Worm (Caenorhabditis elegans) whole organism, L4 larva: Measurements from ENCODE around the gene tsg-101.
A peak's percentile ranks its signal among the peaks of the same experiment; 100 is the strongest.

Experiments
- F26F4.8 ChIP-seq: fragments of 200-800 bp; sonication (Bioruptor generic); conservative IDR thresholded peaks from 2 replicates; pipeline ENCODE4 v1.3.6; 2022; ENCODE audit warnings: missing genetic modification characterization, missing compliant biosample characterization
- Y105C5A.15 ChIP-seq: fragments of 200-800 bp; sonication (Bioruptor generic); IDR thresholded peaks from 2 replicates; pipeline ENCODE4 v1.3.6; 2022; ENCODE audit warnings: missing genetic modification characterization, missing compliant biosample characterization
- ZK546.5 ChIP-seq, 2 experiments: sonication (generic microtip); optimal IDR thresholded peaks; 2 replicates each; lab custom pipeline; 2017; ENCODE audit warnings: missing biosample characterization in 2 of 2, missing genetic modification characterization in 2 of 2
- aha-1 ChIP-seq: fragments of 150-350 bp; peaks from one replicate; lab custom pipeline; 2014; ENCODE audit warnings: missing biosample characterization, missing genetic modification characterization
- aly-2 ChIP-seq: sonication (generic microtip); optimal IDR thresholded peaks from 2 replicates; lab custom pipeline; 2018; ENCODE audit warnings: missing biosample characterization, missing genetic modification characterization
- ceh-28 ChIP-seq: fragments of 150-350 bp; optimal IDR thresholded peaks from 2 replicates; lab custom pipeline; 2014; ENCODE audit warnings: missing biosample characterization, missing genetic modification reagents, missing genetic modification characterization
- ceh-32 ChIP-seq: sonication (generic microtip); optimal IDR thresholded peaks from 2 replicates; lab custom pipeline; 2016; ENCODE audit warnings: mild to moderate bottlenecking, missing genetic modification characterization, missing compliant biosample characterization; ENCODE audit not compliant: poor library complexity
- ceh-62 ChIP-seq: sonication (generic microtip); optimal IDR thresholded peaks from 2 replicates; lab custom pipeline; 2017; ENCODE audit warnings: missing biosample characterization, missing genetic modification characterization
- cey-2 ChIP-seq: sonication (generic microtip); optimal IDR thresholded peaks from 3 replicates; lab custom pipeline; 2017; ENCODE audit warnings: missing genetic modification characterization, mild to moderate bottlenecking, missing compliant biosample characterization, antibody characterized with exemption, borderline replicate concordance; ENCODE audit not compliant: insufficient read depth
- ctbp-1 ChIP-seq: fragments of 200-800 bp; sonication (Bioruptor generic); IDR thresholded peaks from 2 replicates; pipeline ENCODE4 v1.3.6; 2022; ENCODE audit warnings: missing genetic modification reagents, missing genetic modification characterization, missing compliant biosample characterization
- daf-16 ChIP-seq, 3 experiments: sonication (generic microtip); optimal IDR thresholded peaks; 2 replicates each; lab custom pipeline; 2016 to 2017; ENCODE audit warnings: missing genetic modification characterization in 3 of 3, missing genetic modification reagents in 3 of 3, mild to moderate bottlenecking in 2 of 3, missing compliant biosample characterization in 2 of 3, missing biosample characterization in 1 of 3, moderate library complexity in 1 of 3
- daf-8 ChIP-seq: fragments of 200-800 bp; sonication (Bioruptor generic); IDR thresholded peaks from 2 replicates; pipeline ENCODE4 v1.3.6; 2022; ENCODE audit warnings: missing genetic modification characterization, missing compliant biosample characterization
- dmd-9 ChIP-seq: fragments of 200-800 bp; sonication (Bioruptor generic); IDR thresholded peaks from 2 replicates; pipeline ENCODE4 v1.3.6; 2022; ENCODE audit warnings: missing genetic modification reagents, missing genetic modification characterization, missing compliant biosample characterization
- duxl-1 ChIP-seq: sonication (generic microtip); optimal IDR thresholded peaks from 2 replicates; lab custom pipeline; 2016; ENCODE audit warnings: mild to moderate bottlenecking, missing genetic modification characterization, moderate library complexity, missing compliant biosample characterization; ENCODE audit not compliant: poor library complexity
- fkh-10 ChIP-seq: fragments of 150-350 bp; optimal IDR thresholded peaks from 2 replicates; lab custom pipeline; 2014; ENCODE audit warnings: missing biosample characterization, missing genetic modification reagents, missing genetic modification characterization
- gei-8 ChIP-seq: fragments of 200-800 bp; sonication (Bioruptor generic); optimal IDR thresholded peaks from 2 replicates; lab custom pipeline; 2018; ENCODE audit warnings: mild to moderate bottlenecking, missing genetic modification characterization, missing compliant biosample characterization
- hmg-1.1 ChIP-seq: fragments of 200-800 bp; sonication (Bioruptor generic); IDR thresholded peaks from 2 replicates; pipeline ENCODE4 v1.3.6; 2022; ENCODE audit warnings: missing genetic modification reagents, missing genetic modification characterization, missing compliant biosample characterization
- lin-13 ChIP-seq: fragments of 150-350 bp; optimal IDR thresholded peaks from 2 replicates; lab custom pipeline; 2014; ENCODE audit warnings: missing biosample characterization, missing genetic modification reagents, missing genetic modification characterization
- lin-29 ChIP-seq: fragments of 200-800 bp; sonication (Bioruptor generic); IDR thresholded peaks from 2 replicates; pipeline ENCODE4 v1.3.6; 2022; ENCODE audit warnings: missing genetic modification reagents, missing genetic modification characterization, missing compliant biosample characterization
- lir-3 ChIP-seq: sonication (generic microtip); optimal IDR thresholded peaks from 2 replicates; lab custom pipeline; 2016; ENCODE audit warnings: mild to moderate bottlenecking, missing genetic modification characterization, missing compliant biosample characterization
- lsy-2 ChIP-seq, 2 experiments: fragments of 150-350 bp in 1 of 2; sonication (generic microtip) in 1 of 2; optimal IDR thresholded peaks; 2 replicates each; lab custom pipeline; 2014 to 2017; ENCODE audit warnings: missing biosample characterization in 2 of 2, missing genetic modification characterization in 2 of 2
- madf-5 ChIP-seq, 2 experiments: fragments of 200-800 bp; sonication (Bioruptor generic); IDR thresholded peaks; 2 replicates each; pipeline ENCODE4 v1.3.6; 2022; ENCODE audit warnings: missing compliant biosample characterization in 2 of 2, missing genetic modification characterization in 2 of 2
- mdl-1 ChIP-seq, 2 experiments: fragments of 150-350 bp in 1 of 2; sonication (generic microtip) in 1 of 2; optimal IDR thresholded peaks; 2 replicates each; lab custom pipeline; 2014 to 2017; ENCODE audit warnings: missing biosample characterization in 2 of 2, missing genetic modification characterization in 2 of 2
- mdt-29 ChIP-seq: fragments of 200-800 bp; sonication (Bioruptor generic); IDR thresholded peaks from 2 replicates; pipeline ENCODE4 v1.3.6; 2022; ENCODE audit warnings: missing genetic modification reagents, missing genetic modification characterization, missing compliant biosample characterization
- mep-1 ChIP-seq: fragments of 150-350 bp; sonication (generic microtip); optimal IDR thresholded peaks from 3 replicates; lab custom pipeline; 2014; ENCODE audit warnings: missing biosample characterization, missing genetic modification characterization
- mxl-3 ChIP-seq: fragments of 200-800 bp; sonication (Bioruptor generic); optimal IDR thresholded peaks from 2 replicates; lab custom pipeline; 2018; ENCODE audit warnings: mild to moderate bottlenecking, missing genetic modification characterization, missing compliant biosample characterization
- nhr-102 ChIP-seq: sonication (generic microtip); optimal IDR thresholded peaks from 2 replicates; lab custom pipeline; 2016; ENCODE audit warnings: mild to moderate bottlenecking, missing genetic modification characterization, moderate library complexity, missing compliant biosample characterization
- nhr-76 ChIP-seq: fragments of 150-350 bp; optimal IDR thresholded peaks from 2 replicates; lab custom pipeline; 2014; ENCODE audit warnings: missing biosample characterization, missing genetic modification characterization
- rbr-2 ChIP-seq: sonication (generic microtip); optimal IDR thresholded peaks from 2 replicates; lab custom pipeline; 2016; ENCODE audit warnings: missing genotype, missing genetic modification characterization, missing compliant biosample characterization
- sdz-12 ChIP-seq: fragments of 200-800 bp; sonication (Bioruptor generic); optimal IDR thresholded peaks from 2 replicates; lab custom pipeline; 2018; ENCODE audit warnings: mild to moderate bottlenecking, missing genetic modification characterization, missing compliant biosample characterization
- set-16 ChIP-seq: fragments of 200-800 bp; sonication (Bioruptor generic); IDR thresholded peaks from 2 replicates; pipeline ENCODE4 v1.3.6; 2022; ENCODE audit warnings: missing genetic modification reagents, missing genetic modification characterization, missing compliant biosample characterization
- tag-97 ChIP-seq: fragments of 200-800 bp; sonication (Bioruptor generic); IDR thresholded peaks from 2 replicates; pipeline ENCODE4 v1.3.6; 2022; ENCODE audit warnings: missing genetic modification characterization, missing compliant biosample characterization
- tra-1 ChIP-seq: fragments of 200-800 bp; sonication (Bioruptor generic); IDR thresholded peaks from 2 replicates; pipeline ENCODE4 v1.3.6; 2022; ENCODE audit warnings: missing genetic modification reagents, missing genetic modification characterization, missing compliant biosample characterization
- unc-62 ChIP-seq, 3 experiments: fragments of 150-350 bp in 1 of 3; sonication (generic microtip); optimal IDR thresholded peaks in 2 of 3; peaks in 1 of 3; 1 replicate in 1 of 3; 2 replicates in 2 of 3; lab custom pipeline; 2014 to 2017; ENCODE audit warnings: missing biosample characterization in 3 of 3, missing genetic modification characterization in 3 of 3, missing genetic modification reagents in 3 of 3, missing genotype in 1 of 3
- ztf-7 ChIP-seq: fragments of 150-350 bp; optimal IDR thresholded peaks from 2 replicates; lab custom pipeline; 2014; ENCODE audit warnings: missing biosample characterization, missing genetic modification characterization

The tsg-101 gene

DNA sequence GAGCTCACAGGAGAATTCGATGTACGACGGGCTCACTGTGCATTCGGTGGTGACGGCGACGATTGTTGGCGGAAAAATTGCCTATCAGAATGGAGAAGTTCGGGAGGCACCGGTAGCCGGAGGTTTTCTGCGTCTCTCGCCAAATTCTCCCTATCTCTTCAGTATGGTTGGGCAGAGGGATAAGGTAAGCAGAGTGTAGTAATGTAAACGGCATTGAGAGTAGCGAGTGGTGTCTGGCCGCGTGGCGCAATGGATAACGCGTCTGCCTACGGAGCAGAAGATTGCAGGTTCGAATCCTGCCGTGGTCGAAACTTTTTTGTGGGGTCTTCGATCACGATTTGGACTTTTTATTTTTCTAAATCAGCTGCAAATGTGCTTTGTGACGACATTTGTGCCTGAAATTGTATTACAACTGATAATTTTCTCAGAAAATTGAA lies 10.2 kb upstream of the tsg-101 start (continued):
- TF ChIP-seq lin-29 (GFP tag; lab: Robert Waterston, UW) (no peak), aly-2 (tag; lab: Kevin White, UChicago) (no peak), ceh-32 (no peak), lsy-2 (tag; optimal IDR thresholded peaks at IDR 0.05; lab: Kevin White, UChicago) (peak in 1 of 2 experiments; percentile 49), F26F4.8 (GFP tag; lab: Robert Waterston, UW) (peak; percentile 72; the same call in 1 of the 2 replicates), nhr-76 (no peak), nhr-102 (tag; lab: Kevin White, UChicago) (peak; percentile 32), mdt-29 (GFP tag; lab: Robert Waterston, UW) (no peak), tra-1 (GFP tag; lab: Robert Waterston, UW) (peak; percentile 73; the same call in 1 of the 2 replicates), madf-5 (GFP tag; IDR thresholded peaks at IDR 0.05; lab: Robert Waterston, UW) (peak; percentile 62 to 76; a peak in 2 of 4 replicates), tag-97 (GFP tag; lab: Robert Waterston, UW) (no peak), ztf-7 (tag; lab: Kevin White, UChicago) (no peak), mxl-3 (GFP tag; lab: Kevin White, UChicago) (peak; percentile 16)
- TF ChIP-seq, all 104 proteins: peak for 60

DNA sequence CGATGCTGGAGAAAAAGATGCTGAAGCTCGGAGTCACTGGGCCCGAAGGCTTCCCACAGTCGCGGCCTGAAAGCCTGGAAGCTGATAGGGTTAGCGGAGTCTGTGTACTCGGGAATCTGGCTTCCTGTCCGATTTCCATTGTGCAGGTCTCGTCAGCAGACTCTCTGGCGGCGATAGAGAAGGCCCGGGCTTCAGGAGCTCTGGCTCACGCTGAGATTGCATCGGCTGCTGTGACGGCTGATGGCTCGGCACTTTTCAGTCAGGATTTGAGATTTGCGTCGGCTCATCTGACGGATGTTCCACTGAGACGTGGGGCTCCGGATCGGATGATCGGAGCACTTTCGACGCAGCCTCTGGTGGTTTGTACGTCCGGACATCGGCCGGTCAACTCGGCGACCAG lies 9.1 kb upstream of the tsg-101 start:
- TF ChIP-seq mdl-1 (tag; optimal IDR thresholded peaks at IDR 0.05; lab: Kevin White, UChicago) (no peak), daf-8 (GFP tag; lab: Robert Waterston, UW) (no peak), mep-1 (tag; lab: Kevin White, UChicago) (no peak), set-16 (GFP tag; lab: Robert Waterston, UW) (peak; percentile 88), dmd-9 (GFP tag; lab: Robert Waterston, UW) (no peak), mdt-29 (GFP tag; lab: Robert Waterston, UW) (no peak), ceh-28 (tag; lab: Kevin White, UChicago) (no peak), nhr-102 (tag; lab: Kevin White, UChicago) (no peak)

DNA sequence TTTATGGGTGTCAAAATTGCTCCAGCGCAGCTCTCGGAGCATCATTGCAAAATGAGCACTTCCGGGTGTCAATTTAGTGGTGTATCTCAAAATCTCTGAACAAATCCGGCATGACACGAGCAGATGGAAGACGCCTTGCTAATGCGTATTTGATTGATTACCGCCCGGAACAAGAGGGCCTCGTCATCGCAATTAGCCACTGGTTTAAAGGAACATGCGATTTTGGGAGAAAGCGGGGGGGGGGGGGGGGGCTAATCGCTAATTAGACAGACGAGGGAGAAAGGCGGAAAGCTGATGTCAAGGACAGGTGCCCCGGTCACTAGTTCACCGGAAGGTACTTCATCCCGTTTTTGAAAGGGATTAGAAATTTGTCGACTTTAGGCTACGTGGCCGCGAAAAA lies 7.3 kb upstream of the tsg-101 start:
- TF ChIP-seq set-16 (GFP tag; lab: Robert Waterston, UW) = peak; percentile 12; the same call in 1 of the 2 replicates
- no peak for TF ChIP-seq Y105C5A.15 (GFP tag; lab: Robert Waterston, UW)
- TF ChIP-seq duxl-1 = no peak
- TF ChIP-seq daf-16 (GFP tag; optimal IDR thresholded peaks at IDR 0.05; lab: Kevin White, UChicago) = no peak
- no peak for TF ChIP-seq daf-16 (tag; optimal IDR thresholded peaks at IDR 0.05; lab: Kevin White, UChicago)
- TF ChIP-seq, all 104 proteins: peak for 1

DNA sequence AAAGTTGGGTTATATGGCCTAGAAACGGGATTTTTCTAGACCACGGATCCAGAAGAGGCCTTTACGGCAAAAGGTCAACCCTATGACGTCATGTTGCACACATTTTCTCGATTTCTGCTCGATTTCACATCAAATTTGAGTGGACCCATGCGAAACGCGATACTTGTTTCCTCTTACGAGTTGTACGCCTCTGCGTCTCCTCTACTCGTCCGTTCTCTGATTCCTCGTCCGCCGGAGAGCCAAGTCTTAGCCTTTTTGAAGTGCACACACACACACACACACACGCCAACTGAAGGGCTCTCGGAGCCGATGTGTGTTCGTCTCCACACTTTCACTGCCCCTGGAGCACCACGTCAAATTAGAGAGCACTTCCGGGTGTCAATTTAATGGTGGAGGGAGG lies 6.6 kb upstream of the tsg-101 start:
- TF ChIP-seq ctbp-1 (GFP tag; lab: Robert Waterston, UW) (peak; percentile 40; the same call in 1 of the 2 replicates), gei-8 (no peak), rbr-2 (peak; percentile 22), ZK546.5 (tag; optimal IDR thresholded peaks at IDR 0.05; lab: Kevin White, UChicago) (no peak), lsy-2 (tag; optimal IDR thresholded peaks at IDR 0.05; lab: Kevin White, UChicago) (peak in 1 of 2 experiments; percentile 8), tra-1 (GFP tag; lab: Robert Waterston, UW) (no peak), aha-1 (tag; lab: Kevin White, UChicago) (peak; percentile 29), cey-2 (tag; lab: Kevin White, UChicago) (no peak), dmd-9 (GFP tag; lab: Robert Waterston, UW) (no peak), ceh-62 (tag; lab: Kevin White, UChicago) (no peak), lin-13 (GFP tag; lab: Kevin White, UChicago) (no peak), sdz-12 (GFP tag; lab: Kevin White, UChicago) (no peak), hmg-1.1 (GFP tag; lab: Robert Waterston, UW) (0 out of 2 replicates have a peak, but pooled peaks have one; percentile 8), set-16 (GFP tag; lab: Robert Waterston, UW) (peak; percentile 16; the same call in 1 of the 2 replicates), lir-3 (no peak), unc-62 (GFP tag; optimal IDR thresholded peaks at IDR 0.05 in 1 of 2; lab: Kevin White, UChicago) (peak in 1 of 2 experiments; percentile 53), unc-62 (tag; optimal IDR thresholded peaks at IDR 0.05; lab: Kevin White, UChicago) (no peak), fkh-10 (GFP tag; lab: Kevin White, UChicago) (peak; percentile 67)
- TF ChIP-seq, all 104 proteins: peak for 8
